Worm (Caenorhabditis elegans) whole organism, young adult: ENCODE measurements around the gene sdpn-1.

Experiments used
- F49E8.2 ChIP-seq: sonication (generic microtip); optimal IDR thresholded peaks from 3 replicates; lab custom pipeline; 2017; ENCODE audit warnings: missing genetic modification characterization, mild to moderate bottlenecking, missing compliant biosample characterization, antibody characterized with exemption, moderate library complexity; ENCODE audit not compliant: insufficient read depth
- K11D2.4 ChIP-seq: fragments of 200-800 bp; sonication (Bioruptor generic); IDR thresholded peaks from 2 replicates; pipeline ENCODE4 v1.3.6; 2022; ENCODE audit warnings: missing genetic modification reagents, missing genetic modification characterization, missing compliant biosample characterization
- aptf-2 ChIP-seq: fragments of 200-800 bp; sonication (Bioruptor generic); conservative IDR thresholded peaks from 2 replicates; pipeline ENCODE4 v1.3.6; 2022; ENCODE audit warnings: missing genetic modification reagents, missing genetic modification characterization, missing compliant biosample characterization
- bed-1 ChIP-seq: fragments of 200-800 bp; sonication (Bioruptor generic); IDR thresholded peaks from 2 replicates; pipeline ENCODE4 v1.3.6; 2022; ENCODE audit warnings: missing genetic modification reagents, missing genetic modification characterization, missing compliant biosample characterization
- dpff-1 ChIP-seq: sonication (generic microtip); optimal IDR thresholded peaks from 2 replicates; lab custom pipeline; 2017; ENCODE audit warnings: mild to moderate bottlenecking, missing genetic modification characterization, missing compliant biosample characterization
- him-1 ChIP-seq: sonication (generic microtip); optimal IDR thresholded peaks from 2 replicates; lab custom pipeline; 2016; ENCODE audit warnings: missing genotype, missing genetic modification reagents, missing genetic modification characterization, missing compliant biosample characterization
- hrde-1 ChIP-seq: sonication (generic microtip); optimal IDR thresholded peaks from 2 replicates; lab custom pipeline; 2016; ENCODE audit warnings: missing genetic modification characterization, mild to moderate bottlenecking, missing compliant biosample characterization, moderate library complexity, missing genotype, missing genetic modification reagents, borderline replicate concordance
- pha-4 ChIP-seq: fragments of 150-350 bp; sonication (generic microtip); optimal IDR thresholded peaks from 2 replicates; lab custom pipeline; 2014; ENCODE audit warnings: missing biosample characterization, missing genetic modification reagents, missing genetic modification characterization
- sea-2 ChIP-seq: fragments of 200-800 bp; sonication (Bioruptor generic); IDR thresholded peaks from 2 replicates; pipeline ENCODE4 v1.3.6; 2022; ENCODE audit warnings: missing genetic modification characterization, missing compliant biosample characterization
- snpc-4 ChIP-seq, 5 experiments: fragments of 150-350 bp in 1 of 5; sonication (generic microtip) in 4 of 5; optimal IDR thresholded peaks; 2 replicates each; lab custom pipeline; 2014 to 2018; ENCODE audit warnings: missing genetic modification characterization in 5 of 5, missing biosample characterization in 3 of 5, antibody characterized with exemption in 2 of 5, mild to moderate bottlenecking in 2 of 5, missing compliant biosample characterization in 2 of 5, missing genotype in 2 of 5, moderate library complexity in 2 of 5, missing genetic modification reagents in 1 of 5
- ztf-18 ChIP-seq: sonication (generic microtip); optimal IDR thresholded peaks from 2 replicates; lab custom pipeline; 2016; ENCODE audit warnings: missing genotype, mild to moderate bottlenecking, missing genetic modification characterization, missing compliant biosample characterization
- ztf-28 ChIP-seq: fragments of 200-800 bp; sonication (Bioruptor generic); IDR thresholded peaks from 2 replicates; pipeline ENCODE4 v1.3.6; 2022; ENCODE audit warnings: missing genetic modification reagents, missing genetic modification characterization, missing compliant biosample characterization
- ztf-3 ChIP-seq: fragments of 200-800 bp; sonication (Bioruptor generic); optimal IDR thresholded peaks from 2 replicates; lab custom pipeline; 2018; ENCODE audit warnings: mild to moderate bottlenecking, missing genetic modification characterization, missing compliant biosample characterization

- TF ChIP-seq F49E8.2 (tag; lab: Kevin White, UChicago) (no peak), ztf-28 (no peak), aptf-2 (no peak), ztf-3 (no peak), dpff-1 (no peak), snpc-4 (GFP tag; optimal IDR thresholded peaks at IDR 0.05; lab: Kevin White, UChicago) (no peak), snpc-4 (tag; optimal IDR thresholded peaks at IDR 0.05; lab: Kevin White, UChicago) (no peak), pha-4 (tag; lab: Kevin White, UChicago) (no peak), him-1 (tag; lab: Kevin White, UChicago) (no peak), hrde-1 (tag; lab: Kevin White, UChicago) (no peak), bed-1 (GFP tag; lab: Robert Waterston, UW) (no peak), sea-2 (GFP tag; lab: Robert Waterston, UW) (no peak), ztf-18 (tag; lab: Kevin White, UChicago) (no peak), K11D2.4 (no peak)
Measured at ce11 chrX:8004845-8005244, 6.8 kb upstream of the sdpn-1 start.
